Fruit fly (Drosophila melanogaster): ENCODE data around the gene MBD-like.

DNA sequence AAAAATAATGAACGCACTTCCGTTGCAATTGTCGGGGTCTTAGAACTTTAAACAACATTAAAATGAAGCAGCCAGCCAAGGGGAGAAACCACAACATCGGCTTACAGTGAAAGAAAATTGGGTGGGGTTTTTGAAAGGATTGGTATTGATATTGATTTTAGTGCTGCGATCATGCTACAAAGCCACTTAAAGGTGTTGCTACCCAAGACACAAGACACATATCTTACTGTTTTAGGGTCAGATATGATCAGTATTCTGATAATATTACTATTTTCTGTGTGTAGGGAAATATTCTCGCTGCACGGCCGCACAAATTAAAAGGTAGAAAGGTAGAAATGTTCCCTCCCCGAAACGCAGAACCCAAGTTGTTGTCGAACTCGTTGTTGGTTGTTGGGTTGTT lies 45.5 kb downstream of the MBD-like start:
- peak; percentile 36 for TF ChIP-seq Ets21C (GFP tag; optimal IDR thresholded peaks at IDR 0.05)
- TF ChIP-seq dsx (GFP tag; optimal IDR thresholded peaks at IDR 0.05; ENCODE audit: poor library complexity, severe bottlenecking), result peak; percentile 61
- TF ChIP-seq Blimp-1 (GFP tag; optimal IDR thresholded peaks at IDR 0.05), result no peak
- TF ChIP-seq net (GFP tag; optimal IDR thresholded peaks at IDR 0.05), result peak; percentile 31
- peak; percentile 67 for TF ChIP-seq esn (GFP tag; optimal IDR thresholded peaks at IDR 0.05)
- peak; percentile 61 for TF ChIP-seq achi (GFP tag; optimal IDR thresholded peaks at IDR 0.05)
- TF ChIP-seq ss (GFP tag; optimal IDR thresholded peaks at IDR 0.05), result peak; percentile 28 to 35
- peak; percentile 13 for TF ChIP-seq vri (GFP tag; optimal IDR thresholded peaks at IDR 0.05)
- TF ChIP-seq fd59A (GFP tag; optimal IDR thresholded peaks at IDR 0.05), result peak; percentile 63
- TF ChIP-seq salr (GFP tag; optimal IDR thresholded peaks at IDR 0.05), result peak; percentile 43 to 48
- TF ChIP-seq lz (GFP tag; optimal IDR thresholded peaks at IDR 0.05), result peak; percentile 47
- TF ChIP-seq Met (GFP tag; optimal IDR thresholded peaks at IDR 0.05), result peak; percentile 52
